Worm (Caenorhabditis elegans) whole organism, mixed stage, embryonic: ENCODE measurements around the gene hcp-3.

Experiments used
- M03D4.4 ChIP-seq: sonication (generic microtip); optimal IDR thresholded peaks from 2 replicates; lab custom pipeline; 2017; ENCODE audit warnings: mild to moderate bottlenecking, missing genetic modification characterization, missing compliant biosample characterization
- bed-3 ChIP-seq: fragments of 200-800 bp; sonication (Bioruptor generic); optimal IDR thresholded peaks from 3 replicates; lab custom pipeline; 2018; ENCODE audit warnings: mild to moderate bottlenecking, missing genetic modification characterization, moderate library complexity, missing compliant biosample characterization
- ceh-43 ChIP-seq: fragments of 200-800 bp; sonication (Bioruptor generic); optimal IDR thresholded peaks from 2 replicates; lab custom pipeline; 2018; ENCODE audit warnings: mild to moderate bottlenecking, missing genetic modification characterization, moderate library complexity, missing compliant biosample characterization
- ceh-83 ChIP-seq: fragments of 200-800 bp; sonication (Bioruptor generic); optimal IDR thresholded peaks from 2 replicates; lab custom pipeline; 2018; ENCODE audit warnings: mild to moderate bottlenecking, missing genetic modification characterization, missing compliant biosample characterization
- cnd-1 ChIP-seq: fragments of 200-800 bp; sonication (Bioruptor generic); optimal IDR thresholded peaks from 2 replicates; lab custom pipeline; 2018; ENCODE audit warnings: mild to moderate bottlenecking, missing genetic modification characterization, missing compliant biosample characterization
- lin-13 ChIP-seq: fragments of 150-350 bp; optimal IDR thresholded peaks from 2 replicates; lab custom pipeline; 2014; ENCODE audit warnings: missing biosample characterization, missing genetic modification characterization
- nhr-12 ChIP-seq: fragments of 150-350 bp; optimal IDR thresholded peaks from 2 replicates; lab custom pipeline; 2014; ENCODE audit warnings: missing biosample characterization, missing genetic modification characterization
- nhr-237 ChIP-seq: fragments of 150-350 bp; optimal IDR thresholded peaks from 2 replicates; lab custom pipeline; 2014; ENCODE audit warnings: missing biosample characterization, missing genetic modification characterization
- nhr-76 ChIP-seq: sonication (generic microtip); optimal IDR thresholded peaks from 2 replicates; lab custom pipeline; 2017; ENCODE audit warnings: missing biosample characterization, missing genetic modification characterization
- snpc-4 ChIP-seq: fragments of 150-350 bp; optimal IDR thresholded peaks from 2 replicates; lab custom pipeline; 2014; ENCODE audit warnings: missing biosample characterization, missing genetic modification characterization
- unc-120 ChIP-seq: sonication (generic microtip); optimal IDR thresholded peaks from 2 replicates; lab custom pipeline; 2017; ENCODE audit warnings: missing genetic modification characterization, missing compliant biosample characterization; ENCODE audit not compliant: poor library complexity, severe bottlenecking
- unc-39 ChIP-seq: fragments of 150-350 bp; optimal IDR thresholded peaks from 2 replicates; lab custom pipeline; 2014; ENCODE audit warnings: missing biosample characterization, missing genetic modification characterization
- ztf-11 ChIP-seq: fragments of 150-350 bp; optimal IDR thresholded peaks from 2 replicates; lab custom pipeline; 2014; ENCODE audit warnings: missing biosample characterization, missing genetic modification characterization

DNA sequence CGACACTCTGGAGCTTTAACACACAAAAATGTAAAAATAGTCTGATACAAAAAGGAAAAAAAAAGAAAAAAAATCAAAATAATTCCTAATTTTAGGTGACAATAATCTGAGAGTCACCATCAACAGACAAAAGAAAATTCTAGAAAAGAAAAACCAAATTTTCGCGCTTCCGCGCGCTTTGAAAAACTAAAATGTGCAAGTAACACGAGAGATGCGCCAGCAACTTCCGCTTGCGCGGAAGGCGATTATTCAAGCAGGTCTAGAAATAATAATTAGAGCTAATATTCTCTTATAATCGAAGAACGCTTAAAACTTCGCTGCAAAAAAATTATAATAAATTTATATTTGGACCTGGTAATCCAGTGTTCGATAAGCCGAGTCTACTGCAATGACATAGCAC, 663 bp upstream of the hcp-3 start:
- TF ChIP-seq snpc-4: no peak
- no peak for TF ChIP-seq nhr-76
- TF ChIP-seq lin-13 (tag; lab: Kevin White, UChicago): peak; percentile 44
- TF ChIP-seq unc-120 (tag; lab: Kevin White, UChicago): no peak
- TF ChIP-seq cnd-1 (tag; lab: Kevin White, UChicago): no peak
- no peak for TF ChIP-seq ztf-11 (tag; lab: Kevin White, UChicago)
- no peak for TF ChIP-seq nhr-12 (tag; lab: Kevin White, UChicago)
- no peak for TF ChIP-seq nhr-237 (tag; lab: Kevin White, UChicago)
- no peak for TF ChIP-seq unc-39 (tag; lab: Kevin White, UChicago)
- TF ChIP-seq ceh-43 (GFP tag; lab: Kevin White, UChicago): no peak
- no peak for TF ChIP-seq M03D4.4 (tag; lab: Kevin White, UChicago)
- no peak for TF ChIP-seq bed-3 (GFP tag; lab: Kevin White, UChicago)
- TF ChIP-seq ceh-83: peak; percentile 65
